Worm (Caenorhabditis elegans): ENCODE measurements around the gene sqt-3.

Gene sqt-3

ce11 chrV:12400677-12401236 lies 48.2 kb downstream of the sqt-3 start, which contains the start of the genes K01D12.20 and miga-1:
TSS of gene K01D12.20 (minus strand) at chrV:12400814.
TSS of gene miga-1 (minus strand) at chrV:12400859.
- TF ChIP-seq R02D3.7 (tag; optimal IDR thresholded peaks at IDR 0.05) (peak; percentile 78), mep-1 (tag; optimal IDR thresholded peaks at IDR 0.05) (no peak), hlh-30 (tag; optimal IDR thresholded peaks at IDR 0.05; ENCODE audit: insufficient read depth) (peak; percentile 42), nhr-6 (tag; optimal IDR thresholded peaks at IDR 0.05) (peak; percentile 92), nhr-28 (tag; optimal IDR thresholded peaks at IDR 0.05) (no peak), nhr-77 (tag; optimal IDR thresholded peaks at IDR 0.05) (no peak), spr-3 (GFP tag; optimal IDR thresholded peaks at IDR 0.05) (no peak), lin-13 (GFP tag; optimal IDR thresholded peaks at IDR 0.05) (no peak), egl-27 (tag; optimal IDR thresholded peaks at IDR 0.05) (no peak), ces-1 (GFP tag; optimal IDR thresholded peaks at IDR 0.05) (no peak), T20F7.1 (GFP tag; optimal IDR thresholded peaks at IDR 0.05) (peak; percentile 97), aha-1 (tag) (peak; percentile 69), hif-1 (tag; optimal IDR thresholded peaks at IDR 0.05) (no peak), nhr-11 (tag; optimal IDR thresholded peaks at IDR 0.05) (no peak), dpl-1 (GFP tag; optimal IDR thresholded peaks at IDR 0.05) (no peak), lsy-2 (tag; optimal IDR thresholded peaks at IDR 0.05) (no peak), vab-7 (GFP tag; IDR thresholded peaks at IDR 0.05) (no peak), mxl-2 (GFP tag; conservative IDR thresholded peaks at IDR 0.05) (no peak), rbr-2 (tag; optimal IDR thresholded peaks at IDR 0.05) (peak; percentile 4), zfp-3 (GFP tag; conservative IDR thresholded peaks at IDR 0.05) (no peak), zip-11 (GFP tag; IDR thresholded peaks at IDR 0.05) (no peak), daf-16 (GFP tag; optimal IDR thresholded peaks at IDR 0.05) (no peak), daf-16 (tag; optimal IDR thresholded peaks at IDR 0.05) (peak; percentile 38), ceh-62 (tag; optimal IDR thresholded peaks at IDR 0.05) (no peak), lin-39 (tag; optimal IDR thresholded peaks at IDR 0.05) (no peak), zfp-2 (tag; optimal IDR thresholded peaks at IDR 0.05) (no peak), Y48G9A.11 (GFP tag; IDR thresholded peaks at IDR 0.05) (peak; percentile 97), mdl-1 (tag; optimal IDR thresholded peaks at IDR 0.05) (no peak)

- TF ChIP-seq lin-29 (GFP tag; IDR thresholded peaks at IDR 0.05) (no peak), unc-130 (GFP tag; optimal IDR thresholded peaks at IDR 0.05) (no peak), ztf-7 (tag; optimal IDR thresholded peaks at IDR 0.05) (no peak), Y75B8A.6 (GFP tag; IDR thresholded peaks at IDR 0.05) (no peak), skn-1 (tag; optimal IDR thresholded peaks at IDR 0.05) (no peak), aly-2 (tag; optimal IDR thresholded peaks at IDR 0.05) (no peak), daf-19 (GFP tag; conservative IDR thresholded peaks at IDR 0.05) (no peak), lim-7 (GFP tag; IDR thresholded peaks at IDR 0.05) (no peak), daf-16 (GFP tag; optimal IDR thresholded peaks at IDR 0.05) (no peak), daf-16 (tag; optimal IDR thresholded peaks at IDR 0.05) (no peak), ctbp-1 (GFP tag; IDR thresholded peaks at IDR 0.05) (no peak), snpc-4 (tag; optimal IDR thresholded peaks at IDR 0.05) (no peak), unc-62 (GFP tag; optimal IDR thresholded peaks at IDR 0.05 in 1 of 2) (no peak), unc-62 (tag; optimal IDR thresholded peaks at IDR 0.05) (no peak), ceh-44 (GFP tag; IDR thresholded peaks at IDR 0.05) (no peak), F37D6.2 (tag; optimal IDR thresholded peaks at IDR 0.05) (no peak), ces-1 (GFP tag; optimal IDR thresholded peaks at IDR 0.05) (no peak), nhr-42 (GFP tag; IDR thresholded peaks at IDR 0.05) (no peak), set-16 (GFP tag; IDR thresholded peaks at IDR 0.05) (no peak)
These were observed 48.8 kb downstream of the sqt-3 start, which contains the start of gene K01D12.7 for ce11 chrV:12401383-12401782. TSS of gene K01D12.7 (minus strand) at chrV:12401483.
